Worm (Caenorhabditis elegans) whole organism, L4 larva: ENCODE results near the gene dex-1.

Source experiments
- Y105C5A.15 ChIP-seq: fragments of 200-800 bp; sonication (Bioruptor generic); IDR thresholded peaks from 2 replicates; pipeline ENCODE4 v1.3.6; 2022; ENCODE audit warnings: missing genetic modification characterization, missing compliant biosample characterization
- aly-2 ChIP-seq: sonication (generic microtip); optimal IDR thresholded peaks from 2 replicates; lab custom pipeline; 2018; ENCODE audit warnings: missing biosample characterization, missing genetic modification characterization
- ama-1 ChIP-seq: fragments of 150-350 bp; optimal IDR thresholded peaks from 2 replicates; lab custom pipeline; 2014; ENCODE audit warnings: inconsistent platforms, mixed read lengths
- lin-15B ChIP-seq: fragments of 150-350 bp; sonication (generic microtip); optimal IDR thresholded peaks from 3 replicates; lab custom pipeline; 2014; ENCODE audit warnings: missing biosample characterization, missing genetic modification characterization
- lsy-2 ChIP-seq, 2 experiments: fragments of 150-350 bp in 1 of 2; sonication (generic microtip) in 1 of 2; optimal IDR thresholded peaks; 2 replicates each; lab custom pipeline; 2014 to 2017; ENCODE audit warnings: missing biosample characterization in 2 of 2, missing genetic modification characterization in 2 of 2
- nhr-11 ChIP-seq: fragments of 150-350 bp; optimal IDR thresholded peaks from 2 replicates; lab custom pipeline; 2014; ENCODE audit warnings: missing biosample characterization, missing genetic modification characterization
- zip-11 ChIP-seq: fragments of 200-800 bp; sonication (Bioruptor generic); IDR thresholded peaks from 2 replicates; pipeline ENCODE4 v1.3.6; 2022; ENCODE audit warnings: missing genetic modification characterization, missing compliant biosample characterization

ce11 chrIII:5566496-5566895, 40.6 kb downstream of the dex-1 start:
- no peak for TF ChIP-seq aly-2 (tag; lab: Kevin White, UChicago)
- TF ChIP-seq lsy-2 (tag; optimal IDR thresholded peaks at IDR 0.05; lab: Kevin White, UChicago), result no peak
- no peak for TF ChIP-seq lin-15B
- TF ChIP-seq ama-1 (lab: Kevin White, UChicago), result no peak
- no peak for TF ChIP-seq zip-11
- TF ChIP-seq nhr-11 (tag; lab: Kevin White, UChicago), result no peak
- TF ChIP-seq Y105C5A.15 (GFP tag; lab: Robert Waterston, UW), result no peak
